Fruit fly (Drosophila melanogaster) whole organism, wandering third instar larva: Measurements from ENCODE around the gene CG13931.

ENCODE experiments used
- GATAd ChIP-seq: sonication (Bioruptor generic); optimal IDR thresholded peaks from 2 replicates; lab custom pipeline; 2016; ENCODE audit warnings: missing biosample characterization, missing genetic modification characterization
- Myc ChIP-seq: fragments of >200 bp; optimal IDR thresholded peaks from 2 replicates; lab custom pipeline; 2017
- Vsx2 ChIP-seq: fragments of 200-300, 225-300 bp; sonication (Bioruptor generic); optimal IDR thresholded peaks from 2 replicates; lab custom pipeline; 2018; ENCODE audit warnings: missing biosample characterization, missing genetic modification characterization; ENCODE audit not compliant: partially characterized antibody
- dsf ChIP-seq: sonication (Bioruptor generic); optimal IDR thresholded peaks from 2 replicates; lab custom pipeline; 2016; ENCODE audit warnings: missing biosample characterization, missing genetic modification characterization, borderline replicate concordance
- fru ChIP-seq: fragments of 200-800 bp; sonication (Bioruptor generic); optimal IDR thresholded peaks from 3 replicates; lab custom pipeline; 2016; ENCODE audit warnings: missing biosample characterization, mild to moderate bottlenecking, missing genetic modification characterization
- h ChIP-seq: fragments of 200-800 bp; sonication (Bioruptor generic); optimal IDR thresholded peaks from 3 replicates; lab custom pipeline; 2016; ENCODE audit warnings: missing biosample characterization, mild to moderate bottlenecking, missing genetic modification characterization
- rgr ChIP-seq: fragments of 200-800 bp; sonication (Bioruptor generic); optimal IDR thresholded peaks from 3 replicates; lab custom pipeline; 2016; ENCODE audit warnings: missing biosample characterization, mild to moderate bottlenecking, missing genetic modification characterization
- usp ChIP-seq: fragments of >200 bp; optimal IDR thresholded peaks from 2 replicates; lab custom pipeline; 2017; ENCODE audit warnings: missing biosample characterization, missing genetic modification characterization

DNA sequence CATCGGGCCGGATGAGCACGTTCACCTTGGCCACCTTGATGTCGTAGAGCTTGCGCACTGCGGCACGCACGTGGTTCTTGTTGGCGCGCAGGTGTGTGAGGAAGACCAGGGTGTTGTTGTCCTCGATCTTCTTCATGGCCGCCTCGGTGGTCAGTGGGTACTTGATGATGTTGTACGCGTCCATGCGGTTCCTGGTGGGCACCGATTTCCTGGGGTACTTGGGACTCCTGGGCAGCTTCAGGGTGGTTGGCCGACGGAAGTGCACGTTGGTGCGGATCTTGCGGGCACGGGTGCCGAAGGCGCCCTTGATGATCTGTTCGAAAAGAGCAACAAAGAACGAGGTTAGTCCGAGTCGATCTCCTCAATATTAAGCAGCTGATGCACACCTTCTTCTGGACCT lies 34.8 kb downstream of the CG13931 start:
- TF ChIP-seq Vsx2 (GFP tag; lab: Kevin White, UChicago) (no peak), usp (GFP tag; lab: Kevin White, UChicago) (no peak), fru (GFP tag; lab: Kevin White, UChicago) (no peak), h (no peak), dsf (GFP tag; lab: Kevin White, UChicago) (no peak), rgr (GFP tag; lab: Kevin White, UChicago) (no peak), GATAd (no peak), Myc (lab: Kevin White, UChicago) (no peak)
